Worm (Caenorhabditis elegans) whole organism, L4 larva: ENCODE measurements around the gene M01B2.13.

Source experiments
- F10B5.3 ChIP-seq: sonication (generic microtip); optimal IDR thresholded peaks from 2 replicates; lab custom pipeline; 2016; ENCODE audit warnings: mild to moderate bottlenecking, missing genetic modification characterization, missing compliant biosample characterization
- F44E2.7 ChIP-seq: fragments of 200-800 bp; sonication (Bioruptor generic); IDR thresholded peaks from 2 replicates; pipeline ENCODE4 v2.1.2; 2022; ENCODE audit warnings: missing genetic modification characterization, missing compliant biosample characterization
- F49E8.2 ChIP-seq: sonication (generic microtip); optimal IDR thresholded peaks from 2 replicates; lab custom pipeline; 2016; ENCODE audit warnings: missing compliant biosample characterization, mild to moderate bottlenecking, missing genetic modification characterization, borderline replicate concordance
- T20F7.1 ChIP-seq: fragments of 200-800 bp; sonication (Bioruptor generic); optimal IDR thresholded peaks from 2 replicates; lab custom pipeline; 2018; ENCODE audit warnings: mild to moderate bottlenecking, missing genetic modification characterization, missing compliant biosample characterization
- T26A8.4 ChIP-seq: fragments of 200-800 bp; sonication (Bioruptor generic); IDR thresholded peaks from 2 replicates; pipeline ENCODE4 v1.3.6; 2022; ENCODE audit warnings: missing genetic modification characterization, missing compliant biosample characterization
- Y105C5A.15 ChIP-seq: fragments of 200-800 bp; sonication (Bioruptor generic); IDR thresholded peaks from 2 replicates; pipeline ENCODE4 v1.3.6; 2022; ENCODE audit warnings: missing genetic modification characterization, missing compliant biosample characterization
- Y5F2A.4 ChIP-seq: fragments of 200-800 bp; sonication (Bioruptor generic); optimal IDR thresholded peaks from 2 replicates; lab custom pipeline; 2018; ENCODE audit warnings: mild to moderate bottlenecking, missing genetic modification characterization, missing compliant biosample characterization
- aha-1 ChIP-seq: fragments of 150-350 bp; peaks from one replicate; lab custom pipeline; 2014; ENCODE audit warnings: missing biosample characterization, missing genetic modification characterization
- ama-1 ChIP-seq: fragments of 150-350 bp; optimal IDR thresholded peaks from 2 replicates; lab custom pipeline; 2014; ENCODE audit warnings: inconsistent platforms, mixed read lengths
- arid-1 ChIP-seq: fragments of 200-800 bp; sonication (Bioruptor generic); conservative IDR thresholded peaks from 2 replicates; pipeline ENCODE4 v1.3.6; 2022; ENCODE audit warnings: missing genetic modification reagents, missing genetic modification characterization, missing compliant biosample characterization
- ceh-20 ChIP-seq: fragments of 200-800 bp; sonication (Bioruptor generic); IDR thresholded peaks from 2 replicates; pipeline ENCODE4 v1.3.6; 2022; ENCODE audit warnings: missing genetic modification reagents, missing genetic modification characterization, missing compliant biosample characterization
- ceh-44 ChIP-seq: fragments of 200-800 bp; sonication (Bioruptor generic); IDR thresholded peaks from 2 replicates; pipeline ENCODE4 v1.3.6; 2022; ENCODE audit warnings: missing genetic modification reagents, missing genetic modification characterization, missing compliant biosample characterization
- ceh-62 ChIP-seq: sonication (generic microtip); optimal IDR thresholded peaks from 2 replicates; lab custom pipeline; 2017; ENCODE audit warnings: missing biosample characterization, missing genetic modification characterization
- ces-1 ChIP-seq: fragments of 150-350 bp; sonication (generic microtip); optimal IDR thresholded peaks from 4 replicates; lab custom pipeline; 2014; ENCODE audit warnings: missing biosample characterization, missing genetic modification reagents, missing genetic modification characterization
- cey-2 ChIP-seq: sonication (generic microtip); optimal IDR thresholded peaks from 3 replicates; lab custom pipeline; 2017; ENCODE audit warnings: missing genetic modification characterization, mild to moderate bottlenecking, missing compliant biosample characterization, antibody characterized with exemption, borderline replicate concordance; ENCODE audit not compliant: insufficient read depth
- ctbp-1 ChIP-seq: fragments of 200-800 bp; sonication (Bioruptor generic); IDR thresholded peaks from 2 replicates; pipeline ENCODE4 v1.3.6; 2022; ENCODE audit warnings: missing genetic modification reagents, missing genetic modification characterization, missing compliant biosample characterization
- daf-8 ChIP-seq: fragments of 200-800 bp; sonication (Bioruptor generic); IDR thresholded peaks from 2 replicates; pipeline ENCODE4 v1.3.6; 2022; ENCODE audit warnings: missing genetic modification characterization, missing compliant biosample characterization
- dmd-8 ChIP-seq: fragments of 200-800 bp; sonication (Bioruptor generic); IDR thresholded peaks from 2 replicates; pipeline ENCODE4 v1.3.6; 2022; ENCODE audit warnings: missing genetic modification characterization, missing compliant biosample characterization
- dpl-1 ChIP-seq: fragments of 150-350 bp; optimal IDR thresholded peaks from 2 replicates; lab custom pipeline; 2014; ENCODE audit warnings: missing biosample characterization, missing genetic modification reagents, missing genetic modification characterization
- dve-1 ChIP-seq: sonication (generic microtip); optimal IDR thresholded peaks from 2 replicates; lab custom pipeline; 2017; ENCODE audit warnings: antibody characterized with exemption, mild to moderate bottlenecking, missing genetic modification characterization, missing compliant biosample characterization; ENCODE audit not compliant: insufficient read depth
- fos-1 ChIP-seq: fragments of 150-350 bp; optimal IDR thresholded peaks from 2 replicates; lab custom pipeline; 2014; ENCODE audit warnings: missing biosample characterization, missing genetic modification characterization
- gei-8 ChIP-seq: fragments of 200-800 bp; sonication (Bioruptor generic); optimal IDR thresholded peaks from 2 replicates; lab custom pipeline; 2018; ENCODE audit warnings: mild to moderate bottlenecking, missing genetic modification characterization, missing compliant biosample characterization
- hif-1 ChIP-seq, 2 experiments: sonication (generic microtip); optimal IDR thresholded peaks; 2 replicates each; lab custom pipeline; 2016 to 2017; ENCODE audit warnings: missing compliant biosample characterization in 2 of 2, missing genetic modification characterization in 2 of 2, missing genetic modification reagents in 2 of 2, missing genotype in 2 of 2, mild to moderate bottlenecking in 1 of 2
- hlh-30 ChIP-seq: sonication (generic microtip); optimal IDR thresholded peaks from 2 replicates; lab custom pipeline; 2017; ENCODE audit warnings: antibody characterized with exemption, mild to moderate bottlenecking, missing genetic modification characterization, missing compliant biosample characterization; ENCODE audit not compliant: insufficient read depth
- hmg-1.1 ChIP-seq: fragments of 200-800 bp; sonication (Bioruptor generic); IDR thresholded peaks from 2 replicates; pipeline ENCODE4 v1.3.6; 2022; ENCODE audit warnings: missing genetic modification reagents, missing genetic modification characterization, missing compliant biosample characterization
- lin-1 ChIP-seq: fragments of 200-800 bp; sonication (Bioruptor generic); IDR thresholded peaks from 2 replicates; pipeline ENCODE4 v1.3.6; 2022; ENCODE audit warnings: missing genetic modification reagents, missing genetic modification characterization, missing compliant biosample characterization
- lin-13 ChIP-seq: fragments of 150-350 bp; optimal IDR thresholded peaks from 2 replicates; lab custom pipeline; 2014; ENCODE audit warnings: missing biosample characterization, missing genetic modification reagents, missing genetic modification characterization
- lin-15B ChIP-seq: fragments of 150-350 bp; sonication (generic microtip); optimal IDR thresholded peaks from 3 replicates; lab custom pipeline; 2014; ENCODE audit warnings: missing biosample characterization, missing genetic modification characterization
- lsy-2 ChIP-seq, 2 experiments: fragments of 150-350 bp in 1 of 2; sonication (generic microtip) in 1 of 2; optimal IDR thresholded peaks; 2 replicates each; lab custom pipeline; 2014 to 2017; ENCODE audit warnings: missing biosample characterization in 2 of 2, missing genetic modification characterization in 2 of 2
- madf-5 ChIP-seq, 2 experiments: fragments of 200-800 bp; sonication (Bioruptor generic); IDR thresholded peaks; 2 replicates each; pipeline ENCODE4 v1.3.6; 2022; ENCODE audit warnings: missing compliant biosample characterization in 2 of 2, missing genetic modification characterization in 2 of 2
- mep-1 ChIP-seq: fragments of 150-350 bp; sonication (generic microtip); optimal IDR thresholded peaks from 3 replicates; lab custom pipeline; 2014; ENCODE audit warnings: missing biosample characterization, missing genetic modification characterization
- mes-2 ChIP-seq: sonication (generic microtip); optimal IDR thresholded peaks from 2 replicates; lab custom pipeline; 2016; ENCODE audit warnings: missing genotype, mild to moderate bottlenecking, missing genetic modification characterization, missing compliant biosample characterization; ENCODE audit not compliant: poor library complexity, severe bottlenecking
- mxl-2 ChIP-seq: fragments of 200-800 bp; sonication (Bioruptor generic); conservative IDR thresholded peaks from 2 replicates; pipeline ENCODE4 v1.3.6; 2022; ENCODE audit warnings: missing genetic modification reagents, missing genetic modification characterization, missing compliant biosample characterization
- mxl-3 ChIP-seq: fragments of 200-800 bp; sonication (Bioruptor generic); optimal IDR thresholded peaks from 2 replicates; lab custom pipeline; 2018; ENCODE audit warnings: mild to moderate bottlenecking, missing genetic modification characterization, missing compliant biosample characterization
- nhr-10 ChIP-seq: fragments of 150-350 bp; optimal IDR thresholded peaks from 2 replicates; lab custom pipeline; 2014; ENCODE audit warnings: missing biosample characterization, missing genetic modification characterization
- nhr-111 ChIP-seq: fragments of 200-800 bp; sonication (Bioruptor generic); optimal IDR thresholded peaks from 2 replicates; lab custom pipeline; 2018; ENCODE audit warnings: mild to moderate bottlenecking, missing genetic modification characterization, missing compliant biosample characterization
- nhr-41 ChIP-seq: fragments of 200-800 bp; sonication (Bioruptor generic); IDR thresholded peaks from 2 replicates; pipeline ENCODE4 v1.3.6; 2022; ENCODE audit warnings: missing genetic modification reagents, missing genetic modification characterization, missing compliant biosample characterization
- nhr-6 ChIP-seq: fragments of 150-350 bp; optimal IDR thresholded peaks from 2 replicates; lab custom pipeline; 2014; ENCODE audit warnings: missing biosample characterization, missing genetic modification characterization
- pha-4 ChIP-seq, 2 experiments: fragments of 150-350 bp in 1 of 2; fragments of 200-800 bp in 1 of 2; sonication (Bioruptor generic) in 1 of 2; IDR thresholded peaks in 1 of 2; optimal IDR thresholded peaks in 1 of 2; 2 replicates each; pipeline versions ENCODE4 v1.3.6 to Lab custom; 2014 to 2022; ENCODE audit warnings: missing genetic modification characterization in 2 of 2, missing genetic modification reagents in 2 of 2, missing biosample characterization in 1 of 2, missing compliant biosample characterization in 1 of 2
- pqm-1 ChIP-seq: sonication (generic microtip); optimal IDR thresholded peaks from 2 replicates; lab custom pipeline; 2017; ENCODE audit warnings: missing biosample characterization, missing genetic modification characterization
- rbr-2 ChIP-seq: sonication (generic microtip); optimal IDR thresholded peaks from 2 replicates; lab custom pipeline; 2016; ENCODE audit warnings: missing genotype, missing genetic modification characterization, missing compliant biosample characterization
- saeg-2 ChIP-seq: fragments of 200-800 bp; sonication (Bioruptor generic); IDR thresholded peaks from 2 replicates; pipeline ENCODE4 v1.3.6; 2022; ENCODE audit warnings: missing genetic modification reagents, missing genetic modification characterization, missing compliant biosample characterization
- sdz-12 ChIP-seq: fragments of 200-800 bp; sonication (Bioruptor generic); optimal IDR thresholded peaks from 2 replicates; lab custom pipeline; 2018; ENCODE audit warnings: mild to moderate bottlenecking, missing genetic modification characterization, missing compliant biosample characterization
- skn-1 ChIP-seq: fragments of 150-350 bp; optimal IDR thresholded peaks from 2 replicates; lab custom pipeline; 2014; ENCODE audit warnings: missing biosample characterization, missing genetic modification characterization
- snpc-4 ChIP-seq: fragments of 150-350 bp; optimal IDR thresholded peaks from 2 replicates; lab custom pipeline; 2014; ENCODE audit warnings: missing biosample characterization, missing genetic modification characterization
- spr-1 ChIP-seq: sonication (generic microtip); optimal IDR thresholded peaks from 2 replicates; lab custom pipeline; 2016; ENCODE audit warnings: mild to moderate bottlenecking, missing genetic modification characterization, missing compliant biosample characterization
- spr-3 ChIP-seq: fragments of 200-800 bp; sonication (Bioruptor generic); optimal IDR thresholded peaks from 2 replicates; lab custom pipeline; 2018; ENCODE audit warnings: mild to moderate bottlenecking, missing genetic modification characterization, missing compliant biosample characterization
- vab-7 ChIP-seq: fragments of 200-800 bp; sonication (Bioruptor generic); IDR thresholded peaks from 2 replicates; pipeline ENCODE4 v1.3.6; 2022; ENCODE audit warnings: missing genetic modification reagents, missing genetic modification characterization, missing compliant biosample characterization
- zag-1 ChIP-seq: fragments of 150-350 bp; optimal IDR thresholded peaks from 2 replicates; lab custom pipeline; 2014; ENCODE audit warnings: missing biosample characterization, missing genetic modification characterization
- zip-2 ChIP-seq: fragments of 150-350 bp; optimal IDR thresholded peaks from 2 replicates; lab custom pipeline; 2014; ENCODE audit warnings: missing biosample characterization, missing genetic modification characterization

Gene M01B2.13

DNA sequence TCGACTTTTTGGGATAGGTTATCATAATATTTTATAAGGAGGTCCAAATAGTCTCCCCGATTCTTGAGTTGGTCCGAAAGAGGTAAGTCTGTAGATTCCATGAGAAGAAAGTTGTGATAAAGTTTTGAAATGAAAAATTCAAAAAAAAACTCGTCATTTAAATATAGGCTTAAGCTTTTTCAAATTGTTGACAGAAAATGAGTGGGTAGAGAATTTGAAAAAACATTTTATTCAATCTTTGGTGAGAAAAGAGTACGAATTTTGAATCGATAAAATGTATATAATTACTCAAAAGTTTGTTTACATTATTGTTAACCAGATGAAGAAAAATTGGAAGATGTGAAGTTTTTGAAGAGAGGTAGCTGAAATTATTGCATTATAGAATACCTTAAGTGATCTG lies 39.8 kb upstream of the M01B2.13 start, which contains the start of gene T26H8.5:
Gene T26H8.5 (minus strand): TSS at position 101 of the 400 bp plus-strand sequence.
- TF ChIP-seq madf-5 (GFP tag; IDR thresholded peaks at IDR 0.05; lab: Robert Waterston, UW) (no peak), spr-3 (no peak), ceh-62 (tag; lab: Kevin White, UChicago) (no peak), nhr-41 (GFP tag; lab: Robert Waterston, UW) (no peak), ces-1 (GFP tag; lab: Kevin White, UChicago) (no peak), mxl-2 (GFP tag; lab: Robert Waterston, UW) (no peak), dpl-1 (GFP tag; lab: Kevin White, UChicago) (no peak), mep-1 (no peak), T20F7.1 (no peak), dmd-8 (GFP tag; lab: Robert Waterston, UW) (no peak), F10B5.3 (tag; lab: Kevin White, UChicago) (no peak), ama-1 (lab: Kevin White, UChicago) (no peak), hmg-1.1 (no peak), dve-1 (tag; lab: Kevin White, UChicago) (no peak), nhr-111 (no peak), ctbp-1 (no peak), F49E8.2 (tag; lab: Kevin White, UChicago) (no peak), ceh-44 (GFP tag; lab: Robert Waterston, UW) (no peak)

DNA sequence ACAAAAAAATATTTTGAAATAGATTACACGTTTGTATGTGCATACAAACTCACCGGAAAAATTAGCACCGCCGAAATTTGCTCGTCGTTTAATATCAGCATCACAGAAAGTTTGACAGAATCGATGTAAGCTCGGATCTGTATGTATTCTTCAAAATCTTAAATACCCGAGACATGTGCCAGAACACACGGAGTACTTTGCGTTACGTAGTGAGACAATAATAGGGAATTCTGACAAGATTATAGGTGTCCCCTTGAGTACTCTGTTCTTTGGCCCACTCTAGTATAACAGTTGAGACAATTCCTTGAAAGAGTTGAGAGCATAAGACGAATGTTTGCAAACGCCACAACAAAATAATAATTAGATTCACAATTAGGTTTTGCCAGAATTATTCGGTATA lies 37.9 kb upstream of the M01B2.13 start, which contains the start of gene srx-48:
Gene srx-48 (minus strand): TSS at position 101 of the 400 bp plus-strand sequence.
- TF ChIP-seq saeg-2 (GFP tag; lab: Robert Waterston, UW) (no peak), spr-1 (no peak), hif-1 (tag; optimal IDR thresholded peaks at IDR 0.05; lab: Kevin White, UChicago) (no peak), ces-1 (GFP tag; lab: Kevin White, UChicago) (no peak), lsy-2 (tag; optimal IDR thresholded peaks at IDR 0.05; lab: Kevin White, UChicago) (no peak), mes-2 (tag; lab: Kevin White, UChicago) (no peak), mxl-3 (GFP tag; lab: Kevin White, UChicago) (no peak), lin-13 (no peak), sdz-12 (no peak), zip-2 (tag; lab: Kevin White, UChicago) (no peak), T26A8.4 (no peak), nhr-10 (no peak), skn-1 (tag; lab: Kevin White, UChicago) (no peak), lin-15B (tag; lab: Kevin White, UChicago) (no peak), snpc-4 (tag; lab: Kevin White, UChicago) (no peak), dve-1 (tag; lab: Kevin White, UChicago) (no peak), Y5F2A.4 (no peak), zag-1 (no peak)

DNA sequence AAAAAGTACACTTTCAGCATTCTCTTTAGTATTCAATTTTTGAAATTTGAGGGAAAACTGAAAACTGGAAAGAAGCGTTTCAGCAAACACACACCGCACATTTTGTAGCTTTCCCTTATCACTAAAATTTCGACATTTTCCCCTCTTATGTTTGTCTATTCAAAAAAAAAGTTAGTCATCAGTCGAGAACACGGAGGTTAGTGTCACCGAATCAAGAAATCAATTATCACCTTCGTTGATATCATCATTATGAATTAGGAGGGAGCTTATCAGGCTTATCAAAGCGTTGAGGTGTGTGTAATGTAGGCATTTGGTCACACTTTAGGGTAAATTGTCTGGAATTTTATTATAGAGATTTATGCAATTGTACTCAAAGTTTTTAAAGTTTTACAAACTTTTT lies 32.9 kb upstream of the M01B2.13 start, which contains the start of gene cpr-3:
Gene cpr-3 (minus strand): TSS at position 104 of the 400 bp plus-strand sequence.
- TF ChIP-seq F44E2.7 (no peak), pha-4 (GFP tag; IDR thresholded peaks at IDR 0.05; lab: Robert Waterston, UW) (no peak; the same call in 1 of the 2 replicates), pha-4 (tag; optimal IDR thresholded peaks at IDR 0.05; lab: Kevin White, UChicago) (no peak), ceh-20 (GFP tag; lab: Robert Waterston, UW) (no peak), nhr-6 (tag; lab: Kevin White, UChicago) (peak; percentile 99), cey-2 (no peak), Y105C5A.15 (no peak), arid-1 (GFP tag; lab: Robert Waterston, UW) (no peak), pqm-1 (tag; lab: Kevin White, UChicago) (peak; percentile 99), dpl-1 (GFP tag; lab: Kevin White, UChicago) (no peak), hlh-30 (tag; lab: Kevin White, UChicago) (peak; percentile 49), daf-8 (GFP tag; lab: Robert Waterston, UW) (no peak), rbr-2 (tag; lab: Kevin White, UChicago) (no peak), mes-2 (tag; lab: Kevin White, UChicago) (no peak), saeg-2 (GFP tag; lab: Robert Waterston, UW) (no peak), aha-1 (tag; lab: Kevin White, UChicago) (no peak), fos-1 (no peak), vab-7 (no peak), lin-1 (GFP tag; lab: Robert Waterston, UW) (no peak), gei-8 (GFP tag; lab: Kevin White, UChicago) (no peak)
